Worm (Caenorhabditis elegans): Measurements from ENCODE around the gene sox-3.

sox-3 gene

ce11 chrX:14645392-14645791 lies 47.4 kb downstream of the sox-3 start, which contains the start of gene F54E4.4:
Gene F54E4.4, minus strand, starts transcription at chrX:14645492.
- TF ChIP-seq hlh-1 (tag; optimal IDR thresholded peaks at IDR 0.05) (no peak), elt-3 (tag; optimal IDR thresholded peaks at IDR 0.05) (no peak), blmp-1 (tag; optimal IDR thresholded peaks at IDR 0.05) (no peak), lin-32 (GFP tag; optimal IDR thresholded peaks at IDR 0.05) (no peak), elt-1 (tag; optimal IDR thresholded peaks at IDR 0.05; ENCODE audit: borderline replicate concordance, insufficient read depth) (no peak), tbx-8 (GFP tag; optimal IDR thresholded peaks at IDR 0.05) (no peak), flh-1 (GFP tag; optimal IDR thresholded peaks at IDR 0.05) (no peak), unc-62 (GFP tag; optimal IDR thresholded peaks at IDR 0.05) (no peak)

All from whole organism, mixed stage, embryonic.